Worm (Caenorhabditis elegans) whole organism, midembryonic: ENCODE results near the gene H40L08.1.

Source experiments
- T22C8.4 ChIP-seq: fragments of 200-800 bp; sonication (Bioruptor generic); IDR thresholded peaks from 2 replicates; pipeline ENCODE4 v1.3.6; 2022; ENCODE audit warnings: missing genetic modification characterization, missing compliant biosample characterization
- cog-1 ChIP-seq: sonication (generic microtip); optimal IDR thresholded peaks from 2 replicates; lab custom pipeline; 2016; ENCODE audit warnings: missing genetic modification characterization, missing compliant biosample characterization
- flt-1 ChIP-seq: fragments of 200-800 bp; sonication (Bioruptor generic); IDR thresholded peaks from 2 replicates; pipeline ENCODE4 v1.3.6; 2022; ENCODE audit warnings: missing genetic modification characterization, missing compliant biosample characterization
- klf-2 ChIP-seq: fragments of 200-800 bp; sonication (Bioruptor generic); conservative IDR thresholded peaks from 2 replicates; pipeline ENCODE4 v1.3.6; 2022; ENCODE audit warnings: missing genetic modification reagents, missing genetic modification characterization, missing compliant biosample characterization
- med-1 ChIP-seq: sonication (generic microtip); optimal IDR thresholded peaks from 2 replicates; lab custom pipeline; 2017; ENCODE audit warnings: missing genetic modification characterization, mild to moderate bottlenecking, missing compliant biosample characterization, antibody characterized with exemption, missing genetic modification reagents; ENCODE audit not compliant: insufficient read depth
- tab-1 ChIP-seq: fragments of 200-800 bp; sonication (Bioruptor generic); IDR thresholded peaks from 2 replicates; pipeline ENCODE4 v1.3.6; 2022; ENCODE audit warnings: missing genetic modification characterization, missing compliant biosample characterization
- ztf-23 ChIP-seq: fragments of 200-800 bp; sonication (Bioruptor generic); IDR thresholded peaks from 2 replicates; pipeline ENCODE4 v1.3.6; 2022; ENCODE audit warnings: missing genetic modification reagents, missing genetic modification characterization, missing compliant biosample characterization
- ztf-29 ChIP-seq: fragments of 200-800 bp; sonication (Bioruptor generic); IDR thresholded peaks from 2 replicates; pipeline ENCODE4 v1.3.6; 2022; ENCODE audit warnings: missing genetic modification reagents, missing genetic modification characterization, missing compliant biosample characterization

ce11 chrX:15078276-15078675 lies 5.6 kb downstream of the H40L08.1 start:
- TF ChIP-seq tab-1 (GFP tag; lab: Robert Waterston, UW) (no peak), klf-2 (GFP tag; lab: Robert Waterston, UW) (no peak), T22C8.4 (GFP tag; lab: Robert Waterston, UW) (no peak), cog-1 (tag; lab: Kevin White, UChicago) (no peak), ztf-23 (GFP tag; lab: Robert Waterston, UW) (no peak), flt-1 (no peak), ztf-29 (GFP tag; lab: Robert Waterston, UW) (no peak), med-1 (no peak)
